Worm (Caenorhabditis elegans) whole organism, young adult: ENCODE measurements around the gene clec-173.
A peak's percentile ranks its signal among the peaks of the same experiment; 100 is the strongest.

Source experiments
- B0035.1 ChIP-seq: sonication (generic microtip); optimal IDR thresholded peaks from 2 replicates; lab custom pipeline; 2016; ENCODE audit warnings: missing genetic modification characterization, mild to moderate bottlenecking, missing compliant biosample characterization, missing genotype, missing genetic modification reagents
- F10E7.11 ChIP-seq: sonication (generic microtip); optimal IDR thresholded peaks from 2 replicates; lab custom pipeline; 2017; ENCODE audit warnings: mild to moderate bottlenecking, missing genetic modification characterization, moderate library complexity, missing compliant biosample characterization
- K11D2.4 ChIP-seq: fragments of 200-800 bp; sonication (Bioruptor generic); IDR thresholded peaks from 2 replicates; pipeline ENCODE4 v1.3.6; 2022; ENCODE audit warnings: missing genetic modification reagents, missing genetic modification characterization, missing compliant biosample characterization
- T26A5.8 ChIP-seq: sonication (generic microtip); optimal IDR thresholded peaks from 2 replicates; lab custom pipeline; 2016; ENCODE audit warnings: missing genetic modification characterization, missing compliant biosample characterization
- Y53F4B.3 ChIP-seq: fragments of 200-800 bp; sonication (Bioruptor generic); IDR thresholded peaks from 2 replicates; pipeline ENCODE4 v1.3.6; 2022; ENCODE audit warnings: missing genetic modification reagents, missing genetic modification characterization, missing compliant biosample characterization
- Y56A3A.18 ChIP-seq: fragments of 200-800 bp; sonication (Bioruptor generic); IDR thresholded peaks from 2 replicates; pipeline ENCODE4 v1.3.6; 2022; ENCODE audit warnings: missing genetic modification reagents, missing genetic modification characterization, missing compliant biosample characterization
- Y67H2A.10 ChIP-seq: fragments of 200-800 bp; sonication (Bioruptor generic); conservative IDR thresholded peaks from 2 replicates; pipeline ENCODE4 v1.3.6; 2022; ENCODE audit warnings: missing genetic modification reagents, missing genetic modification characterization, missing compliant biosample characterization
- Y79H2A.3 ChIP-seq: fragments of 200-800 bp; sonication (Bioruptor generic); conservative IDR thresholded peaks from 2 replicates; pipeline ENCODE4 v1.3.6; 2022; ENCODE audit warnings: missing genetic modification reagents, missing genetic modification characterization, missing compliant biosample characterization
- Y95B8A.8 ChIP-seq: fragments of 200-800 bp; sonication (Bioruptor generic); IDR thresholded peaks from 2 replicates; pipeline ENCODE4 v1.3.6; 2022; ENCODE audit warnings: missing genetic modification reagents, missing genetic modification characterization, missing compliant biosample characterization
- akir-1 ChIP-seq: fragments of 200-800 bp; sonication (Bioruptor generic); optimal IDR thresholded peaks from 2 replicates; lab custom pipeline; 2018; ENCODE audit warnings: mild to moderate bottlenecking, missing genetic modification characterization, moderate library complexity, missing compliant biosample characterization
- atf-7 ChIP-seq: sonication (generic microtip); optimal IDR thresholded peaks from 2 replicates; lab custom pipeline; 2017; ENCODE audit warnings: mild to moderate bottlenecking, missing genetic modification characterization, missing compliant biosample characterization
- bed-1 ChIP-seq: fragments of 200-800 bp; sonication (Bioruptor generic); IDR thresholded peaks from 2 replicates; pipeline ENCODE4 v1.3.6; 2022; ENCODE audit warnings: missing genetic modification reagents, missing genetic modification characterization, missing compliant biosample characterization
- bed-2 ChIP-seq: fragments of 200-800 bp; sonication (Bioruptor generic); IDR thresholded peaks from 2 replicates; pipeline ENCODE4 v1.3.6; 2022; ENCODE audit warnings: missing genetic modification reagents, missing genetic modification characterization, missing compliant biosample characterization
- cebp-1 ChIP-seq, 2 experiments: fragments of 200-800 bp in 1 of 2; sonication (Bioruptor generic) in 1 of 2; sonication (generic microtip) in 1 of 2; IDR thresholded peaks in 1 of 2; optimal IDR thresholded peaks in 1 of 2; 2 replicates each; pipeline versions ENCODE4 v1.3.6 to Lab custom; 2017 to 2022; ENCODE audit warnings: missing compliant biosample characterization in 2 of 2, missing genetic modification characterization in 2 of 2, mild to moderate bottlenecking in 1 of 2, missing genetic modification reagents in 1 of 2, moderate library complexity in 1 of 2
- ceh-40 ChIP-seq: fragments of 200-800 bp; sonication (Bioruptor generic); IDR thresholded peaks from 2 replicates; pipeline ENCODE4 v1.3.6; 2022; ENCODE audit warnings: missing genetic modification characterization, missing compliant biosample characterization
- ceh-79 ChIP-seq: sonication (generic microtip); optimal IDR thresholded peaks from 2 replicates; lab custom pipeline; 2017; ENCODE audit warnings: mild to moderate bottlenecking, missing genetic modification characterization, missing compliant biosample characterization
- chd-7 ChIP-seq: sonication (generic microtip); optimal IDR thresholded peaks from 2 replicates; lab custom pipeline; 2016; ENCODE audit warnings: mild to moderate bottlenecking, missing genetic modification characterization, moderate library complexity, missing compliant biosample characterization
- dpl-1 ChIP-seq: fragments of 150-350 bp; optimal IDR thresholded peaks from 2 replicates; lab custom pipeline; 2014; ENCODE audit warnings: missing biosample characterization, missing genetic modification reagents, missing genetic modification characterization
- ekl-4 ChIP-seq: fragments of 200-800 bp; sonication (Bioruptor generic); IDR thresholded peaks from 2 replicates; pipeline ENCODE4 v1.3.6; 2022; ENCODE audit warnings: missing genetic modification reagents, missing genetic modification characterization, missing compliant biosample characterization
- hlh-12 ChIP-seq: sonication (generic microtip); optimal IDR thresholded peaks from 2 replicates; lab custom pipeline; 2016; ENCODE audit warnings: missing genetic modification characterization, missing compliant biosample characterization
- let-607 ChIP-seq, 2 experiments: fragments of 200-800 bp in 1 of 2; sonication (Bioruptor generic) in 1 of 2; sonication (generic microtip) in 1 of 2; optimal IDR thresholded peaks; 2 replicates each; lab custom pipeline; 2016 to 2018; ENCODE audit warnings: mild to moderate bottlenecking in 2 of 2, missing compliant biosample characterization in 2 of 2, missing genetic modification characterization in 2 of 2, moderate library complexity in 2 of 2, missing genotype in 1 of 2
- lin-26 ChIP-seq: fragments of 200-800 bp; sonication (Bioruptor generic); IDR thresholded peaks from 2 replicates; pipeline ENCODE4 v1.3.6; 2022; ENCODE audit warnings: missing genetic modification reagents, missing genetic modification characterization, missing compliant biosample characterization
- lin-35 ChIP-seq, 3 experiments: fragments of 150-350 bp in 2 of 3; sonication (generic microtip) in 1 of 3; optimal IDR thresholded peaks; 2 replicates each; lab custom pipeline; 2014 to 2018; ENCODE audit warnings: missing biosample characterization in 3 of 3, missing genetic modification characterization in 3 of 3, missing genetic modification reagents in 3 of 3
- lsl-1 ChIP-seq: fragments of 200-800 bp; sonication (Bioruptor generic); optimal IDR thresholded peaks from 2 replicates; lab custom pipeline; 2018; ENCODE audit warnings: mild to moderate bottlenecking, missing genetic modification characterization, moderate library complexity, missing compliant biosample characterization
- lsy-27 ChIP-seq: sonication (generic microtip); optimal IDR thresholded peaks from 2 replicates; lab custom pipeline; 2017; ENCODE audit warnings: missing genetic modification characterization, mild to moderate bottlenecking, missing compliant biosample characterization, antibody characterized with exemption, missing genotype, borderline replicate concordance; ENCODE audit not compliant: insufficient read depth
- madf-6 ChIP-seq: fragments of 200-800 bp; sonication (Bioruptor generic); IDR thresholded peaks from 2 replicates; pipeline ENCODE4 v1.3.6; 2022; ENCODE audit warnings: missing genetic modification reagents, missing genetic modification characterization, missing compliant biosample characterization
- mes-4 ChIP-seq: sonication (generic microtip); optimal IDR thresholded peaks from 2 replicates; lab custom pipeline; 2016; ENCODE audit warnings: missing genotype, missing genetic modification characterization, missing compliant biosample characterization
- nhr-179 ChIP-seq: sonication (generic microtip); optimal IDR thresholded peaks from 2 replicates; lab custom pipeline; 2016; ENCODE audit warnings: mild to moderate bottlenecking, missing genetic modification characterization, missing compliant biosample characterization
- nhr-80 ChIP-seq: sonication (generic microtip); optimal IDR thresholded peaks from 2 replicates; lab custom pipeline; 2016; ENCODE audit warnings: missing genetic modification characterization, missing compliant biosample characterization
- nhr-90 ChIP-seq: sonication (generic microtip); optimal IDR thresholded peaks from 2 replicates; lab custom pipeline; 2016; ENCODE audit warnings: missing genotype, mild to moderate bottlenecking, missing genetic modification characterization, missing compliant biosample characterization
- pha-4 ChIP-seq: fragments of 150-350 bp; sonication (generic microtip); optimal IDR thresholded peaks from 2 replicates; lab custom pipeline; 2014; ENCODE audit warnings: missing biosample characterization, missing genetic modification reagents, missing genetic modification characterization
- rec-8 ChIP-seq, 2 experiments: sonication (generic microtip); optimal IDR thresholded peaks; 2 replicates each; lab custom pipeline; 2016; ENCODE audit warnings: mild to moderate bottlenecking in 2 of 2, missing genetic modification characterization in 2 of 2, missing genetic modification reagents in 2 of 2, missing genotype in 2 of 2, missing biosample characterization in 1 of 2, missing compliant biosample characterization in 1 of 2, moderate library complexity in 1 of 2
- snpc-4 ChIP-seq, 5 experiments: fragments of 150-350 bp in 1 of 5; sonication (generic microtip) in 4 of 5; optimal IDR thresholded peaks; 2 replicates each; lab custom pipeline; 2014 to 2018; ENCODE audit warnings: missing genetic modification characterization in 5 of 5, missing biosample characterization in 3 of 5, antibody characterized with exemption in 2 of 5, mild to moderate bottlenecking in 2 of 5, missing compliant biosample characterization in 2 of 5, missing genotype in 2 of 5, moderate library complexity in 2 of 5, missing genetic modification reagents in 1 of 5
- somi-1 ChIP-seq: fragments of 200-800 bp; sonication (Bioruptor generic); optimal IDR thresholded peaks from 2 replicates; lab custom pipeline; 2018; ENCODE audit warnings: mild to moderate bottlenecking, missing genetic modification characterization, missing compliant biosample characterization
- sptf-2 ChIP-seq: fragments of 200-800 bp; sonication (Bioruptor generic); optimal IDR thresholded peaks from 2 replicates; lab custom pipeline; 2018; ENCODE audit warnings: mild to moderate bottlenecking, missing genetic modification characterization, missing compliant biosample characterization
- tbp1 ChIP-seq: fragments of 200-800 bp; sonication (Bioruptor generic); optimal IDR thresholded peaks from 2 replicates; lab custom pipeline; 2018; ENCODE audit warnings: mild to moderate bottlenecking, missing genetic modification characterization, missing compliant biosample characterization
- tbx-9 ChIP-seq: sonication (generic microtip); optimal IDR thresholded peaks from 2 replicates; lab custom pipeline; 2016; ENCODE audit warnings: borderline replicate concordance, missing genetic modification characterization, inconsistent platforms, missing compliant biosample characterization
- unc-62 ChIP-seq: fragments of 150-350 bp; optimal IDR thresholded peaks from 2 replicates; lab custom pipeline; 2014; ENCODE audit warnings: missing biosample characterization, missing genetic modification reagents, missing genetic modification characterization
- xnd-1 ChIP-seq: sonication (generic microtip); optimal IDR thresholded peaks from 2 replicates; lab custom pipeline; 2016; ENCODE audit warnings: missing genotype, missing genetic modification reagents, missing genetic modification characterization, missing compliant biosample characterization
- zim-3 ChIP-seq: sonication (generic microtip); optimal IDR thresholded peaks from 2 replicates; lab custom pipeline; 2017; ENCODE audit warnings: mild to moderate bottlenecking, missing genetic modification characterization, moderate library complexity, missing compliant biosample characterization
- ztf-22 ChIP-seq: fragments of 200-800 bp; sonication (Bioruptor generic); optimal IDR thresholded peaks from 2 replicates; lab custom pipeline; 2018; ENCODE audit warnings: mild to moderate bottlenecking, missing genetic modification characterization, moderate library complexity, missing compliant biosample characterization
- ztf-26 ChIP-seq: sonication (generic microtip); optimal IDR thresholded peaks from 2 replicates; lab custom pipeline; 2017; ENCODE audit warnings: missing genetic modification characterization, missing compliant biosample characterization

Gene clec-173

ce11 chrIV:3311243-3311642 lies 43.8 kb upstream of the clec-173 start, which contains the start of gene zip-11 (continued):
- no peak for TF ChIP-seq snpc-4 (GFP tag; optimal IDR thresholded peaks at IDR 0.05; lab: Kevin White, UChicago)
- peak in 1 of 4 experiments; percentile 18 for TF ChIP-seq snpc-4 (tag; optimal IDR thresholded peaks at IDR 0.05; lab: Kevin White, UChicago)
- TF ChIP-seq nhr-80 (tag; lab: Kevin White, UChicago) = peak; percentile 67
- TF ChIP-seq sptf-2 (GFP tag; lab: Kevin White, UChicago) = no peak
- TF ChIP-seq madf-6 (GFP tag; lab: Robert Waterston, UW) = peak; percentile 11; the same call in 1 of the 2 replicates
- TF ChIP-seq lin-35 (GFP tag; optimal IDR thresholded peaks at IDR 0.05; lab: Kevin White, UChicago) = peak in 1 of 3 experiments; percentile 54
- TF ChIP-seq chd-7 (tag; lab: Kevin White, UChicago) = no peak
- no peak for TF ChIP-seq nhr-179
- no peak for TF ChIP-seq bed-2
- no peak for TF ChIP-seq Y67H2A.10 (GFP tag; lab: Robert Waterston, UW)
- TF ChIP-seq Y95B8A.8 (GFP tag; lab: Robert Waterston, UW) = no peak
- peak; percentile 69; the same call in 1 of the 2 replicates for TF ChIP-seq Y56A3A.18 (GFP tag; lab: Robert Waterston, UW)
- TF ChIP-seq mes-4 = no peak
- peak; percentile 16 for TF ChIP-seq atf-7 (tag; lab: Kevin White, UChicago)
- TF ChIP-seq B0035.1 = no peak
- no peak for TF ChIP-seq F10E7.11 (tag; lab: Kevin White, UChicago)
- TF ChIP-seq zim-3 (tag; lab: Kevin White, UChicago) = no peak
- peak; percentile 26 for TF ChIP-seq somi-1 (GFP tag; lab: Kevin White, UChicago)
- TF ChIP-seq hlh-12 (tag; lab: Kevin White, UChicago) = no peak
- no peak for TF ChIP-seq cebp-1 (GFP tag; IDR thresholded peaks at IDR 0.05; lab: Robert Waterston, UW)
- TF ChIP-seq cebp-1 (tag; optimal IDR thresholded peaks at IDR 0.05; lab: Kevin White, UChicago) = peak; percentile 77
- TF ChIP-seq nhr-90 (tag; lab: Kevin White, UChicago) = peak; percentile 75
- no peak for TF ChIP-seq ceh-79 (tag; lab: Kevin White, UChicago)
- TF ChIP-seq pha-4 (tag; lab: Kevin White, UChicago) = no peak
- TF ChIP-seq ztf-26 = peak; percentile 80
- TF ChIP-seq Y53F4B.3 (GFP tag; lab: Robert Waterston, UW) = no peak
- no peak for TF ChIP-seq tbx-9
- no peak for TF ChIP-seq akir-1 (GFP tag; lab: Kevin White, UChicago)
- TF ChIP-seq rec-8 (tag; optimal IDR thresholded peaks at IDR 0.05; lab: Kevin White, UChicago) = no peak
- peak; percentile 83 for TF ChIP-seq K11D2.4
- TF ChIP-seq xnd-1 (tag; lab: Kevin White, UChicago) = no peak

ce11 chrIV:3310662-3311219 lies 43.3 kb upstream of the clec-173 start:
- TF ChIP-seq bed-1 (GFP tag; lab: Robert Waterston, UW) (no peak), nhr-80 (tag; lab: Kevin White, UChicago) (peak; percentile 81), let-607 (tag; optimal IDR thresholded peaks at IDR 0.05; lab: Kevin White, UChicago) (peak in 1 of 2 experiments; percentile 30)

- TF ChIP-seq tbp1 (GFP tag; lab: Kevin White, UChicago) (no peak), lin-26 (GFP tag; lab: Robert Waterston, UW) (no peak), lsl-1 (no peak), somi-1 (GFP tag; lab: Kevin White, UChicago) (no peak), ceh-40 (GFP tag; lab: Robert Waterston, UW) (no peak), lsy-27 (no peak), dpl-1 (no peak), unc-62 (no peak), snpc-4 (GFP tag; optimal IDR thresholded peaks at IDR 0.05; lab: Kevin White, UChicago) (no peak), snpc-4 (tag; optimal IDR thresholded peaks at IDR 0.05; lab: Kevin White, UChicago) (no peak), madf-6 (GFP tag; lab: Robert Waterston, UW) (no peak), ekl-4 (GFP tag; lab: Robert Waterston, UW) (no peak), Y79H2A.3 (GFP tag; lab: Robert Waterston, UW) (no peak), nhr-90 (tag; lab: Kevin White, UChicago) (no peak), ztf-22 (GFP tag; lab: Kevin White, UChicago) (no peak), T26A5.8 (no peak)
These were observed 41.4 kb upstream of the clec-173 start for ce11 chrIV:3308885-3309284.
